Fruit fly (Drosophila melanogaster): ENCODE results near the gene Ir62a.

Ir62a gene

DNA sequence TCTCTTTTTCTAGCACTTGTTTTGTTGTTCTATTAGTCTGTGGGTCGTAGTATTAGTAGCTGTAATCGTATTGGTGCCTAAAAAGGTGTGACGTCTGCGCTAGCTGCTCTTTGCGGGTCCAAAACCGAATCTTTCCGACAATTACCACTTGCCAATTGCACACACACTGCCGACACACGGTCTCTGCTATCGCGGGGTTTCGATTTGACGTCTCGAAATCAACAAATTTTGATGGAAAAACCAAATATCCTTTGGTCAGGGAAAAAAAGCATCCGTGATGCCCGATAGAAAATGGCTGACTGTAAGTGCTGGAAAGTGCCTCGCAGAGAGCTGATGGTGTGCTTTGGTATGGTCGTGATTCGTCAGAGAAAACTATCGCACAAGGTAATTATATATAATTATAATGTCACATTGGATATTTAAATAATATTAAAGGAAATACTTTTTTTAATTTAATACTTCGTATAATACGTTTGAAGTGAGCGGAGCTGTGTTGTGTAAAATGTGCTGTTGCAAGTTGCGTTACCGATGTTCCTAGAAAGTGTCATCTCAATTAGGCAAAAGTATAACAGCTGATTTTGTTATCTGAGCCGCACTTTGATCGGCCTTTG lies 27.2 kb upstream of the Ir62a start, which contains the start of the genes Pex10 and CG12099 (continued):
- TF ChIP-seq CG10209 (GFP tag; optimal IDR thresholded peaks at IDR 0.05) = peak; percentile 87
- TF ChIP-seq Hmr (GFP tag; optimal IDR thresholded peaks at IDR 0.05) = peak; percentile 89
- TF ChIP-seq knrl (GFP tag; IDR thresholded peaks at IDR 0.05; ENCODE audit: partially characterized antibody) = peak; percentile 97
- TF ChIP-seq CG10543 (GFP tag; optimal IDR thresholded peaks at IDR 0.05) = peak; percentile 92
- TF ChIP-seq ftz-f1 (GFP tag; optimal IDR thresholded peaks at IDR 0.05) = peak; percentile 15
- peak; percentile 84; the same call in 2 of the 3 replicates for TF ChIP-seq Mrtf (GFP tag; IDR thresholded peaks at IDR 0.05)
- peak; percentile 72 for TF ChIP-seq Ravus (GFP tag; IDR thresholded peaks at IDR 0.05)
- TF ChIP-seq Rfx (GFP tag; IDR thresholded peaks at IDR 0.05) = peak; percentile 96
- TF ChIP-seq lov (optimal IDR thresholded peaks at IDR 0.05) = no peak
- TF ChIP-seq lov (GFP tag; IDR thresholded peaks at IDR 0.05) = peak; percentile 87
- TF ChIP-seq CG9215 (GFP tag; IDR thresholded peaks at IDR 0.05) = peak; percentile 94
- peak; percentile 76 for TF ChIP-seq CG10979 (tag; optimal IDR thresholded peaks at IDR 0.05)
- TF ChIP-seq crc (GFP tag; optimal IDR thresholded peaks at IDR 0.05) = no peak
- TF ChIP-seq CG1233 (GFP tag; optimal IDR thresholded peaks at IDR 0.05) = peak; percentile 75
- peak; percentile 97 for TF ChIP-seq Scr (GFP tag; IDR thresholded peaks at IDR 0.05; ENCODE audit: partially characterized antibody)
- TF ChIP-seq HLH3B (GFP tag; IDR thresholded peaks at IDR 0.05) = peak; percentile 88
- no peak for TF ChIP-seq CG10431 (GFP tag; optimal IDR thresholded peaks at IDR 0.05)
- TF ChIP-seq Bteb2 (GFP tag; optimal IDR thresholded peaks at IDR 0.05) = peak; percentile 66
- TF ChIP-seq Nf-YB (GFP tag; optimal IDR thresholded peaks at IDR 0.05) = peak; percentile 72
- TF ChIP-seq tin (GFP tag; optimal IDR thresholded peaks at IDR 0.05) = peak; percentile 91
- TF ChIP-seq CG10565 (GFP tag; optimal IDR thresholded peaks at IDR 0.05) = no peak
- peak; percentile 93 for TF ChIP-seq tgo (GFP tag; IDR thresholded peaks at IDR 0.05)
- peak; percentile 91 for TF ChIP-seq B-H2 (GFP tag; optimal IDR thresholded peaks at IDR 0.05)
- 0 out of 3 replicates have a peak, but pooled peaks have one; percentile 69 for TF ChIP-seq CG2199 (GFP tag; IDR thresholded peaks at IDR 0.05)
- TF ChIP-seq bab2 (GFP tag; optimal IDR thresholded peaks at IDR 0.05) = peak; percentile 69
- peak; percentile 85 for TF ChIP-seq Opbp (GFP tag; IDR thresholded peaks at IDR 0.05; ENCODE audit: partially characterized antibody)
- TF ChIP-seq CG12236 (GFP tag; optimal IDR thresholded peaks at IDR 0.05) = no peak
- TF ChIP-seq CG13894 (tag; optimal IDR thresholded peaks at IDR 0.05) = no peak
- TF ChIP-seq HmgZ (tag; optimal IDR thresholded peaks at IDR 0.05) = peak; percentile 84
- peak; percentile 51 for TF ChIP-seq CG1529 (GFP tag; optimal IDR thresholded peaks at IDR 0.05)
- TF ChIP-seq CG1792 (GFP tag; optimal IDR thresholded peaks at IDR 0.05) = peak; percentile 6
- peak; percentile 80 for TF ChIP-seq CG12299 (tag; optimal IDR thresholded peaks at IDR 0.05)
- peak; percentile 90 for TF ChIP-seq klu (GFP tag; IDR thresholded peaks at IDR 0.05)
- peak; percentile 78 for TF ChIP-seq kni (GFP tag; optimal IDR thresholded peaks at IDR 0.05)
- peak; percentile 47; the same call in 1 of the 3 replicates for TF ChIP-seq sr (GFP tag; IDR thresholded peaks at IDR 0.05)
- no peak for TF ChIP-seq gfzf (GFP tag; optimal IDR thresholded peaks at IDR 0.05)
- TF ChIP-seq fd64A (GFP tag; optimal IDR thresholded peaks at IDR 0.05) = peak; percentile 41
- TF ChIP-seq CG18619 (GFP tag; optimal IDR thresholded peaks at IDR 0.05) = peak; percentile 83
- peak; percentile 84 for TF ChIP-seq CG6175 (GFP tag; IDR thresholded peaks at IDR 0.05)
- TF ChIP-seq CG14014 (GFP tag; IDR thresholded peaks at IDR 0.05) = peak; percentile 87
- TF ChIP-seq Rx (GFP tag; IDR thresholded peaks at IDR 0.05) = peak; percentile 83
- TF ChIP-seq CG11560 (tag; IDR thresholded peaks at IDR 0.05) = peak; percentile 83
- no peak for TF ChIP-seq CG8478 (optimal IDR thresholded peaks at IDR 0.05)
- no peak for TF ChIP-seq scrt (GFP tag; optimal IDR thresholded peaks at IDR 0.05)
- no peak for TF ChIP-seq CTCF (GFP tag; optimal IDR thresholded peaks at IDR 0.05)
- TF ChIP-seq CG10959 (GFP tag; IDR thresholded peaks at IDR 0.05) = peak; percentile 88
- peak; percentile 82 for TF ChIP-seq nerfin-1 (tag; optimal IDR thresholded peaks at IDR 0.05)
- TF ChIP-seq CG17829 (tag; optimal IDR thresholded peaks at IDR 0.05) = peak; percentile 92
- TF ChIP-seq CG8290 (GFP tag; optimal IDR thresholded peaks at IDR 0.05) = peak; percentile 90
- TF ChIP-seq CG8290 (tag; optimal IDR thresholded peaks at IDR 0.05) = peak in 1 of 2 experiments; percentile 74
- TF ChIP-seq chn (GFP tag; optimal IDR thresholded peaks at IDR 0.05) = peak; percentile 81
